Worm (Caenorhabditis elegans) whole organism, L4/young adult: ENCODE results near the gene F46F5.13.

Source experiments
- W03F9.2 ChIP-seq: fragments of 150-350 bp; optimal IDR thresholded peaks from 2 replicates; lab custom pipeline; 2014; ENCODE audit warnings: missing biosample characterization, missing genetic modification characterization
- dao-5 ChIP-seq: sonication (generic microtip); optimal IDR thresholded peaks from 2 replicates; lab custom pipeline; 2016; ENCODE audit warnings: missing genotype, missing genetic modification characterization, moderate library complexity, missing compliant biosample characterization
- him-1 ChIP-seq: sonication (generic microtip); optimal IDR thresholded peaks from 2 replicates; lab custom pipeline; 2016; ENCODE audit warnings: missing genotype, missing genetic modification reagents, missing genetic modification characterization, missing compliant biosample characterization

- TF ChIP-seq him-1 (tag; lab: Kevin White, UChicago) (no peak), W03F9.2 (tag; lab: Kevin White, UChicago) (no peak), dao-5 (no peak)
Measured at ce11 chrII:757224-757623, 45.9 kb upstream of the F46F5.13 start.
